Worm (Caenorhabditis elegans) whole organism, mixed stage, embryonic: ENCODE results near the gene str-140.

Experiments
- ceh-83 ChIP-seq: fragments of 200-800 bp; sonication (Bioruptor generic); optimal IDR thresholded peaks from 2 replicates; lab custom pipeline; 2018; ENCODE audit warnings: mild to moderate bottlenecking, missing genetic modification characterization, missing compliant biosample characterization
- elt-1 ChIP-seq: sonication (generic microtip); optimal IDR thresholded peaks from 2 replicates; lab custom pipeline; 2017; ENCODE audit warnings: missing genetic modification characterization, mild to moderate bottlenecking, missing compliant biosample characterization, antibody characterized with exemption, moderate library complexity, borderline replicate concordance; ENCODE audit not compliant: insufficient read depth
- elt-3 ChIP-seq: fragments of 150-350 bp; optimal IDR thresholded peaks from 2 replicates; lab custom pipeline; 2014; ENCODE audit warnings: missing biosample characterization, missing genetic modification characterization
- lsy-2 ChIP-seq: fragments of 150-350 bp; optimal IDR thresholded peaks from 2 replicates; lab custom pipeline; 2014; ENCODE audit warnings: missing biosample characterization, missing genetic modification characterization
- nhr-12 ChIP-seq: fragments of 150-350 bp; optimal IDR thresholded peaks from 2 replicates; lab custom pipeline; 2014; ENCODE audit warnings: missing biosample characterization, missing genetic modification characterization
- pha-4 ChIP-seq: fragments of 150-350 bp; optimal IDR thresholded peaks from 2 replicates; lab custom pipeline; 2018; ENCODE audit warnings: missing biosample characterization, missing genetic modification reagents, missing genetic modification characterization
- sptf-1 ChIP-seq: sonication (generic microtip); optimal IDR thresholded peaks from 2 replicates; lab custom pipeline; 2017; ENCODE audit warnings: mild to moderate bottlenecking, missing genetic modification characterization, moderate library complexity, missing compliant biosample characterization
- ztf-11 ChIP-seq: fragments of 150-350 bp; optimal IDR thresholded peaks from 2 replicates; lab custom pipeline; 2014; ENCODE audit warnings: missing biosample characterization, missing genetic modification characterization

DNA sequence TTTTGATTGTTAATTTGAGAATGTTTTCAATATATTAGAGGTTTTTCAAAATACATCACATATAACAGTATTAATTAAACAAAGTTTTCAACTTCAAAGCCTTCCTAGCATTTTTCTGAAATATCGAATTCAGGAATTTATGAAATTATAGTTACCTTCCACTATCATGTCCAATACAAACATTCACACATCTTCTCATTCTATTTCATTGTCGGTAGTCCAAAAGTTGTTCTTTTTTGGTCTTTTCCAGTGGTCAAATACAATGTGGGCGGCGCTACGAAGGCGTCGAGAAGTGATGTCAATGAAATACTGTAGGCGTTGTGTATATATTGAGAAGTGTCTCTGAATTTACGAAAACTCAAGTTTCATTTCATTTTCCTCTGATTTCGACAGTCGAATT lies 8.0 kb upstream of the str-140 start, which contains the start of gene catp-3:
- TF ChIP-seq sptf-1 (tag; lab: Kevin White, UChicago) (no peak), ztf-11 (tag; lab: Kevin White, UChicago) (no peak), ceh-83 (GFP tag; lab: Kevin White, UChicago) (no peak), elt-3 (tag; lab: Kevin White, UChicago) (no peak), lsy-2 (tag; lab: Kevin White, UChicago) (no peak), elt-1 (tag; lab: Kevin White, UChicago) (no peak), pha-4 (tag; lab: Kevin White, UChicago) (no peak), nhr-12 (tag; lab: Kevin White, UChicago) (no peak)
